Worm (Caenorhabditis elegans) whole organism, L3 larva: ENCODE measurements around the gene R09E10.1.

Experiments used
- R02D3.7 ChIP-seq: fragments of 150-350 bp; optimal IDR thresholded peaks from 2 replicates; lab custom pipeline; 2014; ENCODE audit warnings: missing biosample characterization, missing genetic modification characterization
- ZK546.5 ChIP-seq: sonication (generic microtip); optimal IDR thresholded peaks from 2 replicates; lab custom pipeline; 2017; ENCODE audit warnings: missing biosample characterization, missing genetic modification characterization
- aly-2 ChIP-seq: fragments of 150-350 bp; optimal IDR thresholded peaks from 2 replicates; lab custom pipeline; 2014; ENCODE audit warnings: missing biosample characterization, missing genetic modification characterization
- ama-1 ChIP-seq: fragments of 150-350 bp; optimal IDR thresholded peaks from 2 replicates; lab custom pipeline; 2018
- ceh-16 ChIP-seq: sonication (generic microtip); optimal IDR thresholded peaks from 2 replicates; lab custom pipeline; 2017; ENCODE audit warnings: missing biosample characterization, missing genetic modification characterization
- ceh-28 ChIP-seq: fragments of 150-350 bp; optimal IDR thresholded peaks from 2 replicates; lab custom pipeline; 2014; ENCODE audit warnings: missing biosample characterization, missing genetic modification reagents, missing genetic modification characterization
- ceh-82 ChIP-seq: fragments of 150-350 bp; optimal IDR thresholded peaks from 2 replicates; lab custom pipeline; 2014; ENCODE audit warnings: missing biosample characterization, missing genetic modification characterization
- ceh-9 ChIP-seq: sonication (generic microtip); optimal IDR thresholded peaks from 2 replicates; lab custom pipeline; 2018; ENCODE audit warnings: missing biosample characterization, missing genetic modification characterization
- daf-12 ChIP-seq: fragments of 150-350 bp; optimal IDR thresholded peaks from 2 replicates; lab custom pipeline; 2014; ENCODE audit warnings: missing biosample characterization, missing genetic modification reagents, missing genetic modification characterization
- egl-27 ChIP-seq: sonication (generic microtip); optimal IDR thresholded peaks from 4 replicates; lab custom pipeline; 2017; ENCODE audit warnings: missing biosample characterization, missing genetic modification reagents, missing genetic modification characterization
- egl-5 ChIP-seq: fragments of 150-350 bp; optimal IDR thresholded peaks from 2 replicates; lab custom pipeline; 2017; ENCODE audit warnings: missing biosample characterization, missing genetic modification reagents, missing genetic modification characterization, inconsistent platforms
- elt-1 ChIP-seq: fragments of 150-350 bp; optimal IDR thresholded peaks from 2 replicates; lab custom pipeline; 2014; ENCODE audit warnings: missing biosample characterization, missing genetic modification characterization
- elt-2 ChIP-seq: sonication (generic microtip); optimal IDR thresholded peaks from 2 replicates; lab custom pipeline; 2016; ENCODE audit warnings: missing genetic modification reagents, mild to moderate bottlenecking, missing genetic modification characterization, missing compliant biosample characterization
- elt-3 ChIP-seq, 3 experiments: fragments of 150-350 bp in 1 of 3; sonication (generic microtip) in 2 of 3; optimal IDR thresholded peaks; 2 replicates in 2 of 3; 4 replicates in 1 of 3; lab custom pipeline; 2014 to 2017; ENCODE audit warnings: missing biosample characterization in 3 of 3, missing genetic modification characterization in 3 of 3
- eor-1 ChIP-seq, 2 experiments: fragments of 150-350 bp; optimal IDR thresholded peaks; 2 replicates each; lab custom pipeline; 2014 to 2018; ENCODE audit warnings: missing biosample characterization in 2 of 2, missing genetic modification characterization in 2 of 2
- fkh-10 ChIP-seq: sonication (generic microtip); optimal IDR thresholded peaks from 2 replicates; lab custom pipeline; 2017; ENCODE audit warnings: missing biosample characterization, missing genetic modification reagents, missing genetic modification characterization
- fkh-2 ChIP-seq: fragments of 150-350 bp; optimal IDR thresholded peaks from 2 replicates; lab custom pipeline; 2014; ENCODE audit warnings: missing biosample characterization, missing genetic modification reagents, missing genetic modification characterization
- fos-1 ChIP-seq: fragments of 150-350 bp; optimal IDR thresholded peaks from 2 replicates; lab custom pipeline; 2014; ENCODE audit warnings: missing biosample characterization, missing genetic modification characterization
- hmg-11 ChIP-seq: sonication (generic microtip); optimal IDR thresholded peaks from 2 replicates; lab custom pipeline; 2016; ENCODE audit warnings: missing genetic modification characterization, missing compliant biosample characterization
- jun-1 ChIP-seq: fragments of 150-350 bp; optimal IDR thresholded peaks from 2 replicates; lab custom pipeline; 2014; ENCODE audit warnings: missing biosample characterization, missing genetic modification reagents, missing genetic modification characterization
- lin-15B ChIP-seq: fragments of 150-350 bp; optimal IDR thresholded peaks from 2 replicates; lab custom pipeline; 2014; ENCODE audit warnings: missing biosample characterization, missing genetic modification characterization
- lin-39 ChIP-seq: fragments of 150-350 bp; optimal IDR thresholded peaks from 2 replicates; lab custom pipeline; 2018; ENCODE audit warnings: missing biosample characterization, missing genetic modification reagents, missing genetic modification characterization
- lsy-12 ChIP-seq: sonication (generic microtip); optimal IDR thresholded peaks from 2 replicates; lab custom pipeline; 2016; ENCODE audit warnings: mild to moderate bottlenecking, missing genetic modification characterization, missing compliant biosample characterization
- mdl-1 ChIP-seq: fragments of 150-350 bp; optimal IDR thresholded peaks from 2 replicates; lab custom pipeline; 2014; ENCODE audit warnings: missing biosample characterization, missing genetic modification characterization
- mml-1 ChIP-seq: fragments of 150-350 bp; sonication (generic microtip); optimal IDR thresholded peaks from 3 replicates; lab custom pipeline; 2014; ENCODE audit warnings: missing biosample characterization, missing genetic modification characterization
- nfya-1 ChIP-seq: sonication (generic microtip); optimal IDR thresholded peaks from 2 replicates; lab custom pipeline; 2017; ENCODE audit warnings: missing genetic modification characterization, mild to moderate bottlenecking, missing compliant biosample characterization, antibody characterized with exemption, moderate library complexity; ENCODE audit not compliant: insufficient read depth
- nhr-11 ChIP-seq: fragments of 150-350 bp; optimal IDR thresholded peaks from 2 replicates; lab custom pipeline; 2014; ENCODE audit warnings: missing biosample characterization, missing genetic modification characterization
- nhr-12 ChIP-seq: fragments of 150-350 bp; optimal IDR thresholded peaks from 2 replicates; lab custom pipeline; 2014; ENCODE audit warnings: missing biosample characterization, missing genetic modification characterization
- nhr-23 ChIP-seq: fragments of 150-350 bp; optimal IDR thresholded peaks from 2 replicates; lab custom pipeline; 2014; ENCODE audit warnings: missing biosample characterization, missing genetic modification reagents, missing genetic modification characterization
- nhr-237 ChIP-seq: fragments of 150-350 bp; optimal IDR thresholded peaks from 2 replicates; lab custom pipeline; 2014; ENCODE audit warnings: missing biosample characterization, missing genetic modification characterization
- nhr-25 ChIP-seq: sonication (generic microtip); optimal IDR thresholded peaks from 2 replicates; lab custom pipeline; 2017; ENCODE audit warnings: missing biosample characterization, missing genetic modification characterization
- nhr-28 ChIP-seq: fragments of 150-350 bp; optimal IDR thresholded peaks from 2 replicates; lab custom pipeline; 2014; ENCODE audit warnings: missing biosample characterization, missing genetic modification characterization
- nhr-43 ChIP-seq: sonication (generic microtip); optimal IDR thresholded peaks from 2 replicates; lab custom pipeline; 2016; ENCODE audit warnings: mild to moderate bottlenecking, missing genetic modification characterization, missing compliant biosample characterization; ENCODE audit not compliant: poor library complexity, severe bottlenecking
- nhr-67 ChIP-seq: fragments of 150-350 bp; optimal IDR thresholded peaks from 2 replicates; lab custom pipeline; 2014; ENCODE audit warnings: missing biosample characterization, missing genetic modification characterization
- nhr-76 ChIP-seq: fragments of 150-350 bp; sonication (generic microtip); optimal IDR thresholded peaks from 5 replicates; lab custom pipeline; 2014; ENCODE audit warnings: missing biosample characterization, missing genetic modification characterization
- nhr-77 ChIP-seq: fragments of 150-350 bp; optimal IDR thresholded peaks from 2 replicates; lab custom pipeline; 2014; ENCODE audit warnings: missing biosample characterization, missing genetic modification characterization
- pha-4 ChIP-seq: fragments of 150-350 bp; optimal IDR thresholded peaks from 2 replicates; lab custom pipeline; 2014; ENCODE audit warnings: missing biosample characterization, missing genetic modification reagents, missing genetic modification characterization
- pqm-1 ChIP-seq: fragments of 150-350 bp; optimal IDR thresholded peaks from 2 replicates; lab custom pipeline; 2017; ENCODE audit warnings: missing biosample characterization, missing genetic modification characterization, inconsistent platforms
- sea-2 ChIP-seq: fragments of 150-350 bp; sonication (generic microtip); optimal IDR thresholded peaks from 4 replicates; lab custom pipeline; 2014; ENCODE audit warnings: missing biosample characterization, missing genetic modification reagents, missing genetic modification characterization
- skn-1 ChIP-seq: fragments of 150-350 bp; optimal IDR thresholded peaks from 2 replicates; lab custom pipeline; 2014; ENCODE audit warnings: missing biosample characterization, missing genetic modification characterization
- snpc-4 ChIP-seq: fragments of 150-350 bp; optimal IDR thresholded peaks from 2 replicates; lab custom pipeline; 2014; ENCODE audit warnings: missing biosample characterization, missing genetic modification characterization
- tbx-2 ChIP-seq: sonication (generic microtip); optimal IDR thresholded peaks from 2 replicates; lab custom pipeline; 2016; ENCODE audit warnings: mild to moderate bottlenecking, missing genetic modification characterization, missing compliant biosample characterization
- unc-39 ChIP-seq: sonication (generic microtip); optimal IDR thresholded peaks from 4 replicates; lab custom pipeline; 2017; ENCODE audit warnings: missing biosample characterization, missing genetic modification characterization
- unc-62 ChIP-seq: fragments of 150-350 bp; sonication (generic microtip); optimal IDR thresholded peaks from 4 replicates; lab custom pipeline; 2014; ENCODE audit warnings: missing biosample characterization, missing genetic modification reagents, missing genetic modification characterization
- zag-1 ChIP-seq: fragments of 150-350 bp; optimal IDR thresholded peaks from 2 replicates; lab custom pipeline; 2014; ENCODE audit warnings: missing biosample characterization, missing genetic modification characterization
- ztf-11 ChIP-seq: fragments of 150-350 bp; optimal IDR thresholded peaks from 2 replicates; lab custom pipeline; 2014; ENCODE audit warnings: missing biosample characterization, missing genetic modification characterization
- ztf-4 ChIP-seq: fragments of 150-350 bp; optimal IDR thresholded peaks from 2 replicates; lab custom pipeline; 2014; ENCODE audit warnings: missing biosample characterization, missing genetic modification characterization

The R09E10.1 gene

ce11 chrIV:10345486-10345885 lies 22.9 kb upstream of the R09E10.1 start:
- no peak for TF ChIP-seq lin-15B
- peak; percentile 73 for TF ChIP-seq pha-4 (tag; lab: Kevin White, UChicago)
- TF ChIP-seq ceh-9 (tag; lab: Kevin White, UChicago) = no peak
- TF ChIP-seq nhr-67 (tag; lab: Kevin White, UChicago) = no peak

ce11 chrIV:10344621-10345020 lies 22.1 kb upstream of the R09E10.1 start:
- TF ChIP-seq nhr-77 (no peak), skn-1 (tag; lab: Kevin White, UChicago) (peak; percentile 56), ztf-11 (tag; lab: Kevin White, UChicago) (no peak), pha-4 (tag; lab: Kevin White, UChicago) (peak; percentile 7), fkh-10 (GFP tag; lab: Kevin White, UChicago) (no peak), nhr-28 (tag; lab: Kevin White, UChicago) (no peak), nfya-1 (tag; lab: Kevin White, UChicago) (peak; percentile 83), egl-5 (tag; lab: Kevin White, UChicago) (peak; percentile 23), elt-2 (tag; lab: Kevin White, UChicago) (no peak), egl-27 (tag; lab: Kevin White, UChicago) (no peak), ceh-28 (tag; lab: Kevin White, UChicago) (peak; percentile 50), lin-39 (tag; lab: Kevin White, UChicago) (peak; percentile 73), snpc-4 (tag; lab: Kevin White, UChicago) (no peak), hmg-11 (tag; lab: Kevin White, UChicago) (peak; percentile 23)
- TF ChIP-seq, all 47 proteins: peak for 7

DNA sequence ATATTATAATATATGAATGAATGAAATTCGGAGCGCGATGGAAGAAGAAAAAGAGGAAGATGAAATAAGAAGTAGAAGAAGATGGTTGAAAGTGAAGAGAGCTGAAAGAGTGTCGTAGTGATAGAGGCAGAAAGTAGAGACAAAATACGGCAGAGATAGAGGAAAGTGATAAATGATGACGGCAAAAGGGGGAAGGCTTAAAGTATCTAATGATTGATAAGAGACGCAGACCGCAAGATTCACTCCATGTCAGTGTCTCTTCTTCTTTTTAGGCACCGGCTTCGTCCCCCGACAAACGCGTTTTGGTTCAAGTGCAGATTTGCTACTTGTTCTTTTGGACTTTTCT lies 19.8 kb upstream of the R09E10.1 start:
- TF ChIP-seq egl-27 (tag; lab: Kevin White, UChicago) (peak; percentile 13), eor-1 (tag; optimal IDR thresholded peaks at IDR 0.05; lab: Kevin White, UChicago) (no peak), fos-1 (tag; lab: Kevin White, UChicago) (no peak), nhr-43 (tag; lab: Kevin White, UChicago) (peak; percentile 68), nhr-67 (tag; lab: Kevin White, UChicago) (no peak), R02D3.7 (tag; lab: Kevin White, UChicago) (peak; percentile 2), ceh-9 (tag; lab: Kevin White, UChicago) (no peak), egl-5 (tag; lab: Kevin White, UChicago) (no peak), nfya-1 (tag; lab: Kevin White, UChicago) (peak; percentile 34), pqm-1 (tag; lab: Kevin White, UChicago) (peak; percentile 59), nhr-12 (tag; lab: Kevin White, UChicago) (no peak), snpc-4 (tag; lab: Kevin White, UChicago) (peak; percentile 40), lin-39 (tag; lab: Kevin White, UChicago) (peak; percentile 71), zag-1 (no peak), elt-1 (tag; lab: Kevin White, UChicago) (peak; percentile 11), elt-3 (tag; optimal IDR thresholded peaks at IDR 0.05; lab: Kevin White, UChicago) (peak in 2 of 3 experiments; percentile 15 to 52), daf-12 (tag; lab: Kevin White, UChicago) (no peak), jun-1 (peak; percentile 91), sea-2 (GFP tag; lab: Kevin White, UChicago) (no peak), nhr-237 (tag; lab: Kevin White, UChicago) (no peak), nhr-23 (peak; percentile 40), nhr-77 (no peak), tbx-2 (tag; lab: Kevin White, UChicago) (no peak), lsy-12 (tag; lab: Kevin White, UChicago) (peak; percentile 35), ceh-16 (tag; lab: Kevin White, UChicago) (no peak), mml-1 (tag; lab: Kevin White, UChicago) (no peak), ztf-11 (tag; lab: Kevin White, UChicago) (no peak), nhr-28 (tag; lab: Kevin White, UChicago) (no peak), lin-15B (no peak), aly-2 (tag; lab: Kevin White, UChicago) (no peak), unc-62 (peak; percentile 41), nhr-76 (tag; lab: Kevin White, UChicago) (no peak), fkh-2 (tag; lab: Kevin White, UChicago) (no peak), ceh-28 (tag; lab: Kevin White, UChicago) (peak; percentile 50), nhr-11 (tag; lab: Kevin White, UChicago) (peak; percentile 76), mdl-1 (no peak), ama-1 (lab: Kevin White, UChicago) (no peak), skn-1 (tag; lab: Kevin White, UChicago) (peak; percentile 84), ceh-82 (tag; lab: Kevin White, UChicago) (peak; percentile 32), unc-39 (no peak), ZK546.5 (no peak), hmg-11 (tag; lab: Kevin White, UChicago) (no peak), nhr-25 (tag; lab: Kevin White, UChicago) (peak; percentile 88), elt-2 (tag; lab: Kevin White, UChicago) (peak; percentile 96), fkh-10 (GFP tag; lab: Kevin White, UChicago) (no peak), pha-4 (tag; lab: Kevin White, UChicago) (no peak), ztf-4 (tag; lab: Kevin White, UChicago) (no peak)
